Fruit fly (Drosophila melanogaster) whole organism, embryonic: ENCODE results near the gene lva.

Source experiments
- ATbp ChIP-seq: fragments of 200-800 bp; sonication (Bioruptor generic); optimal IDR thresholded peaks from 2 replicates; lab custom pipeline; 2017; ENCODE audit warnings: missing biosample characterization, mild to moderate bottlenecking, missing genetic modification characterization, missing genetic modification reagents
- Aef1 ChIP-seq: fragments of 200-800 bp; sonication (Bioruptor generic); IDR thresholded peaks from 3 replicates; pipeline ENCODE4 v1.3.6; 2022; ENCODE audit warnings: missing biosample characterization, missing genetic modification characterization
- CG10959 ChIP-seq: fragments of 200-800 bp; sonication (Bioruptor generic); IDR thresholded peaks from 2 replicates; pipeline ENCODE4 v1.3.6; 2022; ENCODE audit warnings: missing biosample characterization, missing genetic modification characterization
- CG11093 ChIP-seq: fragments of 200-800 bp; sonication (Bioruptor generic); IDR thresholded peaks from 3 replicates; pipeline ENCODE4 v1.3.6; 2022; ENCODE audit warnings: missing biosample characterization, missing genetic modification characterization
- CG12659 ChIP-seq: fragments of 200-800 bp; sonication (Bioruptor generic); optimal IDR thresholded peaks from 3 replicates; lab custom pipeline; 2017; ENCODE audit warnings: mild to moderate bottlenecking, missing biosample characterization, missing genetic modification reagents, missing genetic modification characterization
- CG12769 ChIP-seq: fragments of 200-800 bp; sonication (Bioruptor generic); optimal IDR thresholded peaks from 2 replicates; lab custom pipeline; 2019; ENCODE audit warnings: missing biosample characterization, mild to moderate bottlenecking, missing genetic modification characterization, moderate library complexity
- CG13775 ChIP-seq: fragments of 200-800 bp; sonication (Bioruptor generic); optimal IDR thresholded peaks from 3 replicates; lab custom pipeline; 2017; ENCODE audit warnings: missing biosample characterization, mild to moderate bottlenecking, missing genetic modification characterization
- CG14710 ChIP-seq: fragments of 200-800 bp; sonication (Bioruptor generic); optimal IDR thresholded peaks from 3 replicates; lab custom pipeline; 2019; ENCODE audit warnings: missing biosample characterization, mild to moderate bottlenecking, missing genetic modification characterization, moderate library complexity
- CG15269 ChIP-seq: fragments of 200-800 bp; sonication (Bioruptor generic); optimal IDR thresholded peaks from 2 replicates; lab custom pipeline; 2018; ENCODE audit warnings: missing biosample characterization, mild to moderate bottlenecking, missing genetic modification characterization, moderate library complexity
- CG1603 ChIP-seq: fragments of 200-800 bp; sonication (Bioruptor generic); optimal IDR thresholded peaks from 2 replicates; lab custom pipeline; 2019; ENCODE audit warnings: missing biosample characterization, mild to moderate bottlenecking, missing genetic modification characterization, moderate library complexity
- CG17361 ChIP-seq: fragments of 200-800 bp; sonication (Bioruptor generic); IDR thresholded peaks from 3 replicates; pipeline ENCODE4 v1.3.6; 2022; ENCODE audit warnings: missing biosample characterization, missing genetic modification characterization
- CG18599 ChIP-seq: fragments of 200-800 bp; sonication (Bioruptor generic); optimal IDR thresholded peaks from 3 replicates; lab custom pipeline; 2017; ENCODE audit warnings: missing biosample characterization, missing genetic modification characterization, mild to moderate bottlenecking, moderate library complexity, missing genetic modification reagents
- CG2678 ChIP-seq: fragments of 200-800 bp; sonication (Bioruptor generic); optimal IDR thresholded peaks from 3 replicates; lab custom pipeline; 2019; ENCODE audit warnings: missing biosample characterization, mild to moderate bottlenecking, missing genetic modification characterization, moderate library complexity
- CG30403 ChIP-seq: fragments of 200-800 bp; sonication (Bioruptor generic); optimal IDR thresholded peaks from 3 replicates; lab custom pipeline; 2016; ENCODE audit warnings: missing biosample characterization, missing genetic modification characterization
- CG30431 ChIP-seq: fragments of 200-800 bp; sonication (Bioruptor generic); optimal IDR thresholded peaks from 2 replicates; lab custom pipeline; 2017; ENCODE audit warnings: missing biosample characterization, missing genetic modification characterization
- CG31441 ChIP-seq: fragments of 200-800 bp; sonication (Bioruptor generic); IDR thresholded peaks from 2 replicates; pipeline ENCODE4 v1.3.6; 2022; ENCODE audit warnings: missing biosample characterization, missing genetic modification characterization
- CG43689 ChIP-seq: fragments of 200-800 bp; sonication (Bioruptor generic); IDR thresholded peaks from 2 replicates; pipeline ENCODE4 v1.3.6; 2022; ENCODE audit warnings: missing biosample characterization, missing genetic modification characterization
- CG5180 ChIP-seq: fragments of 200-800 bp; sonication (Bioruptor generic); optimal IDR thresholded peaks from 3 replicates; lab custom pipeline; 2017; ENCODE audit warnings: missing biosample characterization, missing genetic modification characterization, mild to moderate bottlenecking, moderate library complexity, missing genetic modification reagents
- CG6689 ChIP-seq: fragments of 200-800 bp; sonication (Bioruptor generic); IDR thresholded peaks from 2 replicates; pipeline ENCODE4 v1.3.6; 2022; ENCODE audit warnings: missing biosample characterization, missing genetic modification characterization
- CG6791 ChIP-seq: fragments of 200-800 bp; sonication (Bioruptor generic); IDR thresholded peaks from 3 replicates; pipeline ENCODE4 v1.3.6; 2022; ENCODE audit warnings: missing biosample characterization, missing genetic modification characterization; ENCODE audit not compliant: partially characterized antibody
- CG9817 ChIP-seq: fragments of 200-800 bp; sonication (Bioruptor generic); optimal IDR thresholded peaks from 2 replicates; lab custom pipeline; 2018; ENCODE audit warnings: missing biosample characterization, mild to moderate bottlenecking, missing genetic modification characterization, moderate library complexity
- D ChIP-seq, 2 experiments: fragments of 200-800 bp in 1 of 2; fragments of >200 bp in 1 of 2; sonication (Bioruptor generic) in 1 of 2; optimal IDR thresholded peaks; 2 replicates in 1 of 2; 3 replicates in 1 of 2; lab custom pipeline; 2017; ENCODE audit warnings: mild to moderate bottlenecking in 1 of 2, missing biosample characterization in 1 of 2, missing genetic modification characterization in 1 of 2, missing genetic modification reagents in 1 of 2
- D19B ChIP-seq: fragments of 200-800 bp; sonication (Bioruptor generic); optimal IDR thresholded peaks from 2 replicates; lab custom pipeline; 2017; ENCODE audit warnings: missing biosample characterization, mild to moderate bottlenecking, missing genetic modification characterization
- Drgx ChIP-seq: fragments of 200-800 bp; sonication (Bioruptor generic); IDR thresholded peaks from 2 replicates; pipeline ENCODE4 v1.3.6; 2022; ENCODE audit warnings: missing biosample characterization, missing genetic modification characterization
- Fer1 ChIP-seq: fragments of 200-800 bp; sonication (Bioruptor generic); optimal IDR thresholded peaks from 2 replicates; lab custom pipeline; 2017; ENCODE audit warnings: missing biosample characterization, mild to moderate bottlenecking, missing genetic modification characterization
- Ptx1 ChIP-seq: fragments of 200-800 bp; sonication (Bioruptor generic); IDR thresholded peaks from 2 replicates; pipeline ENCODE4 v1.3.6; 2022; ENCODE audit warnings: missing biosample characterization, missing genetic modification characterization
- Sin3A ChIP-seq: fragments of >200 bp; optimal IDR thresholded peaks from 2 replicates; lab custom pipeline; 2018
- Sox100B ChIP-seq: fragments of 200-800 bp; sonication (Bioruptor generic); optimal IDR thresholded peaks from 3 replicates; lab custom pipeline; 2018; ENCODE audit warnings: missing biosample characterization, mild to moderate bottlenecking, missing genetic modification characterization
- Sox102F ChIP-seq: fragments of 200-800 bp; sonication (Bioruptor generic); optimal IDR thresholded peaks from 2 replicates; lab custom pipeline; 2018; ENCODE audit warnings: missing biosample characterization, mild to moderate bottlenecking, missing genetic modification characterization, moderate library complexity
- Xbp1 ChIP-seq: fragments of 200-800 bp; sonication (Bioruptor generic); optimal IDR thresholded peaks from 3 replicates; lab custom pipeline; 2016; ENCODE audit warnings: missing biosample characterization, mild to moderate bottlenecking, missing genetic modification characterization
- bcd ChIP-seq: fragments of 200-800 bp; sonication (Bioruptor generic); optimal IDR thresholded peaks from 2 replicates; lab custom pipeline; 2017; ENCODE audit warnings: missing biosample characterization, mild to moderate bottlenecking, missing genetic modification characterization
- esg ChIP-seq: fragments of 200-800 bp; sonication (Bioruptor generic); conservative IDR thresholded peaks from 2 replicates; pipeline ENCODE4 v1.3.6; 2022; ENCODE audit warnings: missing biosample characterization, missing genetic modification characterization
- exex ChIP-seq: fragments of 200-800 bp; sonication (Bioruptor generic); optimal IDR thresholded peaks from 4 replicates; lab custom pipeline; 2018; ENCODE audit warnings: missing biosample characterization, mild to moderate bottlenecking, missing genetic modification characterization, moderate library complexity
- hkb ChIP-seq, 2 experiments: fragments of 200-800 bp in 1 of 2; fragments of >200 bp in 1 of 2; sonication (Bioruptor generic) in 1 of 2; IDR thresholded peaks in 1 of 2; optimal IDR thresholded peaks in 1 of 2; 2 replicates each; pipeline versions ENCODE4 v1.3.6 to Lab custom; 2017 to 2022; ENCODE audit warnings: missing biosample characterization in 1 of 2, missing genetic modification characterization in 1 of 2
- ind ChIP-seq: fragments of 200-800 bp; sonication (Bioruptor generic); optimal IDR thresholded peaks from 3 replicates; lab custom pipeline; 2016; ENCODE audit warnings: missing biosample characterization, missing genetic modification characterization
- lab ChIP-seq: fragments of 200-800 bp; sonication (Bioruptor generic); optimal IDR thresholded peaks from 3 replicates; lab custom pipeline; 2017; ENCODE audit warnings: missing biosample characterization, missing genetic modification characterization, mild to moderate bottlenecking, moderate library complexity, missing genetic modification reagents
- lmd ChIP-seq: fragments of 200-800 bp; sonication (Bioruptor generic); IDR thresholded peaks from 2 replicates; pipeline ENCODE4 v1.3.6; 2022; ENCODE audit warnings: missing biosample characterization, missing genetic modification characterization
- lov ChIP-seq, 2 experiments: fragments of 200-800 bp in 1 of 2; fragments of >200 bp in 1 of 2; sonication (Bioruptor generic) in 1 of 2; IDR thresholded peaks in 1 of 2; optimal IDR thresholded peaks in 1 of 2; 2 replicates in 1 of 2; 3 replicates in 1 of 2; pipeline versions ENCODE4 v1.3.6 to Lab custom; 2017 to 2022; ENCODE audit warnings: missing biosample characterization in 1 of 2, missing genetic modification characterization in 1 of 2
- phol ChIP-seq: fragments of 200-800 bp; sonication (Bioruptor generic); optimal IDR thresholded peaks from 3 replicates; lab custom pipeline; 2018; ENCODE audit warnings: missing biosample characterization, mild to moderate bottlenecking, missing genetic modification characterization, moderate library complexity
- ranshi ChIP-seq: fragments of 200-800 bp; sonication (Bioruptor generic); IDR thresholded peaks from 2 replicates; pipeline ENCODE4 v1.3.6; 2022; ENCODE audit warnings: missing biosample characterization, missing genetic modification characterization
- row ChIP-seq: fragments of 200-800 bp; sonication (Bioruptor generic); IDR thresholded peaks from 3 replicates; pipeline ENCODE4 v1.3.6; 2022; ENCODE audit warnings: missing biosample characterization, missing genetic modification characterization
- sens-2 ChIP-seq: fragments of 200-800 bp; sonication (Bioruptor generic); IDR thresholded peaks from 2 replicates; pipeline ENCODE4 v1.3.6; 2022; ENCODE audit warnings: missing biosample characterization, missing genetic modification characterization
- slbo ChIP-seq: fragments of 200-800 bp; sonication (Bioruptor generic); IDR thresholded peaks from 2 replicates; pipeline ENCODE4 v1.3.6; 2022; ENCODE audit warnings: missing biosample characterization, missing genetic modification characterization
- sug ChIP-seq: fragments of 200-800 bp; optimal IDR thresholded peaks from 2 replicates; lab custom pipeline; 2019; ENCODE audit warnings: missing biosample characterization, mild to moderate bottlenecking, missing genetic modification characterization, moderate library complexity
- twi ChIP-seq: fragments of 200-800 bp; optimal IDR thresholded peaks from 2 replicates; lab custom pipeline; 2019; ENCODE audit warnings: missing biosample characterization, mild to moderate bottlenecking, missing genetic modification characterization, moderate library complexity
- unpg ChIP-seq: fragments of 200-800 bp; sonication (Bioruptor generic); optimal IDR thresholded peaks from 3 replicates; lab custom pipeline; 2018; ENCODE audit warnings: missing biosample characterization, mild to moderate bottlenecking, missing genetic modification characterization, moderate library complexity
- zen ChIP-seq: fragments of 200-800 bp; sonication (Bioruptor generic); optimal IDR thresholded peaks from 3 replicates; lab custom pipeline; 2018; ENCODE audit warnings: missing biosample characterization, mild to moderate bottlenecking, missing genetic modification characterization, moderate library complexity
- zf30C ChIP-seq: fragments of 200-800 bp; sonication (Bioruptor generic); optimal IDR thresholded peaks from 3 replicates; lab custom pipeline; 2018; ENCODE audit warnings: missing biosample characterization, mild to moderate bottlenecking, missing genetic modification characterization

The lva gene

dm6 chrX:3931669-3932068, 33.5 kb downstream of the lva start:
- TF ChIP-seq Sin3A (lab: Kevin White, UChicago) (no peak), Sox100B (GFP tag; lab: Kevin White, UChicago) (no peak), hkb (optimal IDR thresholded peaks at IDR 0.05; lab: Kevin White, UChicago) (no peak), hkb (GFP tag; IDR thresholded peaks at IDR 0.05; lab: Robert Waterston, UW) (peak; percentile 52; the same call in 1 of the 2 replicates), Aef1 (0 out of 3 replicates have a peak, but pooled peaks have one; percentile 11), D (optimal IDR thresholded peaks at IDR 0.05; lab: Kevin White, UChicago) (no peak), D (GFP tag; optimal IDR thresholded peaks at IDR 0.05; lab: Kevin White, UChicago) (peak; percentile 1), lov (optimal IDR thresholded peaks at IDR 0.05; lab: Kevin White, UChicago) (no peak), lov (GFP tag; IDR thresholded peaks at IDR 0.05; lab: Robert Waterston, UW) (no peak), Ptx1 (peak; percentile 42), CG17361 (GFP tag; lab: Robert Waterston, UW) (0 out of 3 replicates have a peak, but pooled peaks have one; percentile 23), slbo (GFP tag; lab: Robert Waterston, UW) (peak; percentile 47; the same call in 1 of the 2 replicates), CG12769 (tag; lab: Kevin White, UChicago) (peak; percentile 3), CG31441 (GFP tag; lab: Robert Waterston, UW) (peak; percentile 45), CG14710 (tag; lab: Kevin White, UChicago) (peak; percentile 11), zen (tag; lab: Kevin White, UChicago) (peak; percentile 12), ranshi (GFP tag; lab: Robert Waterston, UW) (0 out of 2 replicates have a peak, but pooled peaks have one; percentile 33), zf30C (GFP tag; lab: Kevin White, UChicago) (no peak), CG13775 (no peak), CG18599 (peak; percentile 3), ATbp (peak; percentile 13), CG30403 (GFP tag; lab: Kevin White, UChicago) (peak; percentile 16), CG9817 (tag; lab: Kevin White, UChicago) (peak; percentile 2), unpg (GFP tag; lab: Kevin White, UChicago) (peak; percentile 30), CG12659 (GFP tag; lab: Kevin White, UChicago) (peak; percentile 8), D19B (GFP tag; lab: Kevin White, UChicago) (no peak), Drgx (GFP tag; lab: Robert Waterston, UW) (peak; percentile 74), phol (tag; lab: Kevin White, UChicago) (peak; percentile 42), CG1603 (tag; lab: Kevin White, UChicago) (peak; percentile 44), CG6689 (GFP tag; lab: Robert Waterston, UW) (peak; percentile 42; the same call in 1 of the 2 replicates), Sox102F (GFP tag; lab: Kevin White, UChicago) (peak; percentile 44), CG10959 (peak; percentile 14; the same call in 1 of the 2 replicates), lmd (GFP tag; lab: Robert Waterston, UW) (0 out of 2 replicates have a peak, but pooled peaks have one; percentile 15), bcd (peak; percentile 17), CG6791 (no peak), CG15269 (peak; percentile 11), Xbp1 (GFP tag; lab: Kevin White, UChicago) (peak; percentile 27), sens-2 (GFP tag; lab: Robert Waterston, UW) (no peak), sug (tag; lab: Kevin White, UChicago) (no peak), CG2678 (peak; percentile 38), exex (no peak), lab (peak; percentile 6), esg (GFP tag; lab: Robert Waterston, UW) (0 out of 2 replicates have a peak, but pooled peaks have one; percentile 8), CG43689 (GFP tag; lab: Robert Waterston, UW) (no peak), CG5180 (GFP tag; lab: Kevin White, UChicago) (peak; percentile 7), CG30431 (peak; percentile 18), CG11093 (GFP tag; lab: Robert Waterston, UW) (0 out of 3 replicates have a peak, but pooled peaks have one; percentile 37), ind (GFP tag; lab: Kevin White, UChicago) (peak; percentile 30), Fer1 (peak; percentile 19), twi (tag; lab: Kevin White, UChicago) (no peak), row (GFP tag; lab: Robert Waterston, UW) (peak; percentile 49; the same call in 1 of the 3 replicates)
